Worm (Caenorhabditis elegans) whole organism, young adult: ENCODE data around the gene ZK353.2.

Experiments used
- F23B12.7 ChIP-seq: sonication (generic microtip); optimal IDR thresholded peaks from 2 replicates; lab custom pipeline; 2017; ENCODE audit warnings: missing genetic modification characterization, mild to moderate bottlenecking, missing compliant biosample characterization, antibody characterized with exemption, moderate library complexity; ENCODE audit not compliant: insufficient read depth
- F33H1.4 ChIP-seq: fragments of 200-800 bp; sonication (Bioruptor generic); IDR thresholded peaks from 2 replicates; pipeline ENCODE4 v1.3.6; 2022; ENCODE audit warnings: missing genetic modification reagents, missing genetic modification characterization, missing compliant biosample characterization
- F37B4.10 ChIP-seq: fragments of 200-800 bp; sonication (Bioruptor generic); IDR thresholded peaks from 2 replicates; pipeline ENCODE4 v1.3.6; 2022; ENCODE audit warnings: missing genetic modification characterization, missing compliant biosample characterization
- F52B5.7 ChIP-seq: sonication (generic microtip); optimal IDR thresholded peaks from 2 replicates; lab custom pipeline; 2016; ENCODE audit warnings: mild to moderate bottlenecking, missing genetic modification characterization, missing compliant biosample characterization
- F57C9.4 ChIP-seq: sonication (generic microtip); optimal IDR thresholded peaks from 2 replicates; lab custom pipeline; 2017; ENCODE audit warnings: mild to moderate bottlenecking, missing genetic modification characterization, missing compliant biosample characterization
- K12H6.12 ChIP-seq: fragments of 200-800 bp; sonication (Bioruptor generic); optimal IDR thresholded peaks from 2 replicates; lab custom pipeline; 2018; ENCODE audit warnings: mild to moderate bottlenecking, missing genetic modification characterization, missing compliant biosample characterization
- Y53F4B.3 ChIP-seq: fragments of 200-800 bp; sonication (Bioruptor generic); IDR thresholded peaks from 2 replicates; pipeline ENCODE4 v1.3.6; 2022; ENCODE audit warnings: missing genetic modification reagents, missing genetic modification characterization, missing compliant biosample characterization
- Y67H2A.10 ChIP-seq: fragments of 200-800 bp; sonication (Bioruptor generic); conservative IDR thresholded peaks from 2 replicates; pipeline ENCODE4 v1.3.6; 2022; ENCODE audit warnings: missing genetic modification reagents, missing genetic modification characterization, missing compliant biosample characterization
- ZK185.1 ChIP-seq: sonication (generic microtip); optimal IDR thresholded peaks from 2 replicates; lab custom pipeline; 2016; ENCODE audit warnings: mild to moderate bottlenecking, missing genetic modification characterization, missing compliant biosample characterization; ENCODE audit not compliant: poor library complexity, severe bottlenecking
- akir-1 ChIP-seq: fragments of 200-800 bp; sonication (Bioruptor generic); optimal IDR thresholded peaks from 2 replicates; lab custom pipeline; 2018; ENCODE audit warnings: mild to moderate bottlenecking, missing genetic modification characterization, moderate library complexity, missing compliant biosample characterization
- ama-1 ChIP-seq, 3 experiments: fragments of 150-350 bp in 1 of 3; sonication (generic microtip) in 2 of 3; optimal IDR thresholded peaks; 2 replicates each; lab custom pipeline; 2014 to 2018; ENCODE audit warnings: missing biosample characterization in 2 of 3, missing genetic modification characterization in 2 of 3, missing genetic modification reagents in 2 of 3
- aptf-3 ChIP-seq: fragments of 200-800 bp; sonication (Bioruptor generic); IDR thresholded peaks from 2 replicates; pipeline ENCODE4 v1.3.6; 2022; ENCODE audit warnings: missing genetic modification characterization, missing compliant biosample characterization
- ccch-3 ChIP-seq: fragments of 200-800 bp; sonication (Bioruptor generic); optimal IDR thresholded peaks from 2 replicates; lab custom pipeline; 2018; ENCODE audit warnings: mild to moderate bottlenecking, missing genetic modification characterization, missing compliant biosample characterization
- ceh-79 ChIP-seq: sonication (generic microtip); optimal IDR thresholded peaks from 2 replicates; lab custom pipeline; 2017; ENCODE audit warnings: mild to moderate bottlenecking, missing genetic modification characterization, missing compliant biosample characterization
- ceh-91 ChIP-seq: fragments of 200-800 bp; sonication (Bioruptor generic); IDR thresholded peaks from 2 replicates; pipeline ENCODE4 v1.3.6; 2022; ENCODE audit warnings: missing genetic modification reagents, missing genetic modification characterization, missing compliant biosample characterization
- dpff-1 ChIP-seq: sonication (generic microtip); optimal IDR thresholded peaks from 2 replicates; lab custom pipeline; 2017; ENCODE audit warnings: mild to moderate bottlenecking, missing genetic modification characterization, missing compliant biosample characterization
- dpl-1 ChIP-seq: fragments of 150-350 bp; optimal IDR thresholded peaks from 2 replicates; lab custom pipeline; 2014; ENCODE audit warnings: missing biosample characterization, missing genetic modification reagents, missing genetic modification characterization
- efl-1 ChIP-seq: fragments of 150-350 bp; optimal IDR thresholded peaks from 2 replicates; lab custom pipeline; 2014; ENCODE audit warnings: missing biosample characterization, missing genetic modification reagents, missing genetic modification characterization
- ekl-4 ChIP-seq: fragments of 200-800 bp; sonication (Bioruptor generic); IDR thresholded peaks from 2 replicates; pipeline ENCODE4 v1.3.6; 2022; ENCODE audit warnings: missing genetic modification reagents, missing genetic modification characterization, missing compliant biosample characterization
- ets-4 ChIP-seq: fragments of 200-800 bp; sonication (Bioruptor generic); optimal IDR thresholded peaks from 2 replicates; lab custom pipeline; 2018; ENCODE audit warnings: mild to moderate bottlenecking, missing genetic modification characterization, missing compliant biosample characterization
- gei-17 ChIP-seq: fragments of 200-800 bp; sonication (Bioruptor generic); optimal IDR thresholded peaks from 2 replicates; lab custom pipeline; 2018; ENCODE audit warnings: mild to moderate bottlenecking, missing genetic modification characterization, missing compliant biosample characterization
- hmg-1.2 ChIP-seq: fragments of 200-800 bp; sonication (Bioruptor generic); IDR thresholded peaks from 2 replicates; pipeline ENCODE4 v1.3.6; 2022; ENCODE audit warnings: missing genetic modification reagents, missing genetic modification characterization, missing compliant biosample characterization
- lin-40 ChIP-seq: sonication (generic microtip); optimal IDR thresholded peaks from 2 replicates; lab custom pipeline; 2016; ENCODE audit warnings: missing genetic modification characterization, mild to moderate bottlenecking, missing compliant biosample characterization, missing genotype, missing genetic modification reagents
- lin-54 ChIP-seq: fragments of 200-800 bp; sonication (Bioruptor generic); optimal IDR thresholded peaks from 2 replicates; lab custom pipeline; 2018; ENCODE audit warnings: mild to moderate bottlenecking, missing genetic modification characterization, missing compliant biosample characterization
- lir-1 ChIP-seq: fragments of 200-800 bp; sonication (Bioruptor generic); conservative IDR thresholded peaks from 2 replicates; pipeline ENCODE4 v1.3.6; 2022; ENCODE audit warnings: missing genetic modification reagents, missing genetic modification characterization, missing compliant biosample characterization
- lsl-1 ChIP-seq: fragments of 200-800 bp; sonication (Bioruptor generic); optimal IDR thresholded peaks from 2 replicates; lab custom pipeline; 2018; ENCODE audit warnings: mild to moderate bottlenecking, missing genetic modification characterization, moderate library complexity, missing compliant biosample characterization
- madf-6 ChIP-seq: fragments of 200-800 bp; sonication (Bioruptor generic); IDR thresholded peaks from 2 replicates; pipeline ENCODE4 v1.3.6; 2022; ENCODE audit warnings: missing genetic modification reagents, missing genetic modification characterization, missing compliant biosample characterization
- madf-8 ChIP-seq: fragments of 200-800 bp; sonication (Bioruptor generic); conservative IDR thresholded peaks from 2 replicates; pipeline ENCODE4 v1.3.6; 2022; ENCODE audit warnings: missing genetic modification reagents, missing genetic modification characterization, missing compliant biosample characterization
- mes-4 ChIP-seq: sonication (generic microtip); optimal IDR thresholded peaks from 2 replicates; lab custom pipeline; 2016; ENCODE audit warnings: missing genotype, missing genetic modification characterization, missing compliant biosample characterization
- mxl-1 ChIP-seq: sonication (generic microtip); optimal IDR thresholded peaks from 2 replicates; lab custom pipeline; 2016; ENCODE audit warnings: missing genetic modification characterization, missing compliant biosample characterization
- nfya-1 ChIP-seq: sonication (generic microtip); optimal IDR thresholded peaks from 2 replicates; lab custom pipeline; 2017; ENCODE audit warnings: antibody characterized with exemption, missing compliant biosample characterization, missing genetic modification characterization, borderline replicate concordance; ENCODE audit not compliant: insufficient read depth
- nfyb-1 ChIP-seq: fragments of 200-800 bp; sonication (Bioruptor generic); IDR thresholded peaks from 2 replicates; pipeline ENCODE4 v1.3.6; 2022; ENCODE audit warnings: missing genetic modification reagents, missing genetic modification characterization, missing compliant biosample characterization
- nhr-120 ChIP-seq: fragments of 200-800 bp; sonication (Bioruptor generic); IDR thresholded peaks from 2 replicates; pipeline ENCODE4 v1.3.6; 2022; ENCODE audit warnings: missing genetic modification characterization, missing compliant biosample characterization
- nhr-179 ChIP-seq: sonication (generic microtip); optimal IDR thresholded peaks from 2 replicates; lab custom pipeline; 2016; ENCODE audit warnings: mild to moderate bottlenecking, missing genetic modification characterization, missing compliant biosample characterization
- nhr-80 ChIP-seq: sonication (generic microtip); optimal IDR thresholded peaks from 2 replicates; lab custom pipeline; 2016; ENCODE audit warnings: missing genetic modification characterization, missing compliant biosample characterization
- rpc-1 ChIP-seq, 2 experiments: fragments of 150-350 bp in 1 of 2; sonication (generic microtip) in 1 of 2; optimal IDR thresholded peaks; 2 replicates each; lab custom pipeline; 2014 to 2018; ENCODE audit warnings: missing biosample characterization in 1 of 2, missing genetic modification characterization in 1 of 2, missing genetic modification reagents in 1 of 2, missing genotype in 1 of 2
- snpc-1.1 ChIP-seq: sonication (generic microtip); optimal IDR thresholded peaks from 2 replicates; lab custom pipeline; 2017; ENCODE audit warnings: missing genetic modification characterization, mild to moderate bottlenecking, missing compliant biosample characterization, antibody characterized with exemption, moderate library complexity, missing genotype, missing genetic modification reagents; ENCODE audit not compliant: insufficient read depth
- snpc-3.4 ChIP-seq: sonication (generic microtip); optimal IDR thresholded peaks from 2 replicates; lab custom pipeline; 2017; ENCODE audit warnings: missing genetic modification characterization, mild to moderate bottlenecking, missing compliant biosample characterization, antibody characterized with exemption, moderate library complexity, missing genotype, missing genetic modification reagents
- snpc-4 ChIP-seq, 5 experiments: fragments of 150-350 bp in 1 of 5; sonication (generic microtip) in 4 of 5; optimal IDR thresholded peaks; 2 replicates each; lab custom pipeline; 2014 to 2018; ENCODE audit warnings: missing genetic modification characterization in 5 of 5, missing biosample characterization in 3 of 5, antibody characterized with exemption in 2 of 5, mild to moderate bottlenecking in 2 of 5, missing compliant biosample characterization in 2 of 5, missing genotype in 2 of 5, moderate library complexity in 2 of 5, missing genetic modification reagents in 1 of 5
- somi-1 ChIP-seq: fragments of 200-800 bp; sonication (Bioruptor generic); optimal IDR thresholded peaks from 2 replicates; lab custom pipeline; 2018; ENCODE audit warnings: mild to moderate bottlenecking, missing genetic modification characterization, missing compliant biosample characterization
- sptf-2 ChIP-seq: fragments of 200-800 bp; sonication (Bioruptor generic); optimal IDR thresholded peaks from 2 replicates; lab custom pipeline; 2018; ENCODE audit warnings: mild to moderate bottlenecking, missing genetic modification characterization, missing compliant biosample characterization
- tbp1 ChIP-seq: fragments of 200-800 bp; sonication (Bioruptor generic); optimal IDR thresholded peaks from 2 replicates; lab custom pipeline; 2018; ENCODE audit warnings: mild to moderate bottlenecking, missing genetic modification characterization, missing compliant biosample characterization
- unc-62 ChIP-seq: fragments of 150-350 bp; optimal IDR thresholded peaks from 2 replicates; lab custom pipeline; 2014; ENCODE audit warnings: missing biosample characterization, missing genetic modification reagents, missing genetic modification characterization
- zim-3 ChIP-seq: sonication (generic microtip); optimal IDR thresholded peaks from 2 replicates; lab custom pipeline; 2017; ENCODE audit warnings: mild to moderate bottlenecking, missing genetic modification characterization, moderate library complexity, missing compliant biosample characterization
- ztf-18 ChIP-seq: sonication (generic microtip); optimal IDR thresholded peaks from 2 replicates; lab custom pipeline; 2016; ENCODE audit warnings: missing genotype, mild to moderate bottlenecking, missing genetic modification characterization, missing compliant biosample characterization
- ztf-22 ChIP-seq: fragments of 200-800 bp; sonication (Bioruptor generic); optimal IDR thresholded peaks from 2 replicates; lab custom pipeline; 2018; ENCODE audit warnings: mild to moderate bottlenecking, missing genetic modification characterization, moderate library complexity, missing compliant biosample characterization

The ZK353.2 gene

DNA sequence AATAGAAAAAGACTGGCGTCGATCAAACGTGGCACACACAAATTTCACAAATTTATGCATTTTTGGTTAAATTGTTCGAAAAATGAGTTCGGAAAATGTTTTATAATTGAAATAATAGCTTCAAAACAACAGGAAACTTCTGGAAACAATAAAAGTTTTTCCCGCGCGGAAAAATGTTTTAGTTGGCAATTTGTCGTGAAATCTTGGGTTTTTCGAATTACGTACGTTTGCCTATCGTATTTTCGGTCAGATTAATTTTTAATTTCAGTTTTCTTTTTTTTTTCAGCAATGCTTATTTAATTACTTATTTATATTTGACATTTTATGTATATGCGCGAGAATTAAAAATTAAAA, 43.1 kb upstream of the ZK353.2 start (continued):
- TF ChIP-seq snpc-1.1 (tag; lab: Kevin White, UChicago) (no peak), efl-1 (GFP tag; lab: Kevin White, UChicago) (peak; percentile 85), dpl-1 (GFP tag; lab: Kevin White, UChicago) (peak; percentile 73), ceh-79 (tag; lab: Kevin White, UChicago) (no peak), sptf-2 (GFP tag; lab: Kevin White, UChicago) (no peak), hmg-1.2 (no peak), ztf-18 (tag; lab: Kevin White, UChicago) (no peak), F37B4.10 (GFP tag; lab: Robert Waterston, UW) (no peak), F33H1.4 (GFP tag; lab: Robert Waterston, UW) (peak; percentile 61), mxl-1 (no peak), snpc-4 (GFP tag; optimal IDR thresholded peaks at IDR 0.05; lab: Kevin White, UChicago) (no peak), snpc-4 (tag; optimal IDR thresholded peaks at IDR 0.05; lab: Kevin White, UChicago) (no peak), rpc-1 (optimal IDR thresholded peaks at IDR 0.05; lab: Kevin White, UChicago) (no peak), rpc-1 (tag; optimal IDR thresholded peaks at IDR 0.05; lab: Kevin White, UChicago) (no peak), lir-1 (GFP tag; lab: Robert Waterston, UW) (no peak), nfya-1 (no peak), ceh-91 (GFP tag; lab: Robert Waterston, UW) (peak; percentile 58; the same call in 1 of the 2 replicates), gei-17 (GFP tag; lab: Kevin White, UChicago) (no peak), dpff-1 (no peak), mes-4 (tag; lab: Kevin White, UChicago) (no peak), lin-54 (GFP tag; lab: Kevin White, UChicago) (peak; percentile 9), nhr-120 (GFP tag; lab: Robert Waterston, UW) (no peak), lin-40 (no peak), nhr-80 (tag; lab: Kevin White, UChicago) (no peak), F52B5.7 (tag; lab: Kevin White, UChicago) (no peak), tbp1 (GFP tag; lab: Kevin White, UChicago) (no peak), zim-3 (tag; lab: Kevin White, UChicago) (no peak), akir-1 (GFP tag; lab: Kevin White, UChicago) (no peak), F57C9.4 (tag; lab: Kevin White, UChicago) (no peak), madf-6 (GFP tag; lab: Robert Waterston, UW) (peak; percentile 84), nfyb-1 (no peak), Y67H2A.10 (GFP tag; lab: Robert Waterston, UW) (no peak), ekl-4 (no peak), ztf-22 (GFP tag; lab: Kevin White, UChicago) (no peak), madf-8 (peak; percentile 64), ccch-3 (GFP tag; lab: Kevin White, UChicago) (no peak), lsl-1 (GFP tag; lab: Kevin White, UChicago) (peak; percentile 61)

DNA sequence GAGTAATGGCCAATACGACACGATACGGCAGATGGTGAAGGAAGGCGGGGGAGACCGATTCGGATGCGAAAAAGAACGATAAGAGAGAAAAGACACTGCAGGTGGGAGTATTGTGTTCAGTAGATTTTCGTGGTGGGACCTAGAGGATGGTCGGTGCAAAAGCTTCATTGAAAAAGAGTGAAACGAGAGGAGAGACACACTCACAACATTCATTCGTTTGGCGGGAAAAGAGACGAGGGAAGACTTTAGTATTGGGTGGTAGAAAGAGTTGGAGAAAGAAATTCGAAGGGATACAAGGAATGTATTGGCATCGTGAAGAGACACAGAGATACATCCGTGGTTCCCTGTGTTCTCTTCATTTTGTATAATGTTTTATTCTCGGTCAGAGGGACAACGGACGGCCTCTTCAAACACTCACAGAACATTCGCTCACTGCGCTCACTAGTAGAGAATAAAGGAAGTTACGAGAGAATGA, 42.1 kb upstream of the ZK353.2 start:
- TF ChIP-seq ama-1 (optimal IDR thresholded peaks at IDR 0.05; lab: Kevin White, UChicago): peak; percentile 32
- TF ChIP-seq ama-1 (GFP tag; optimal IDR thresholded peaks at IDR 0.05; lab: Kevin White, UChicago): no peak
- no peak for TF ChIP-seq ets-4 (GFP tag; lab: Kevin White, UChicago)
- no peak for TF ChIP-seq F23B12.7 (tag; lab: Kevin White, UChicago)
- no peak for TF ChIP-seq lir-1 (GFP tag; lab: Robert Waterston, UW)
- no peak for TF ChIP-seq aptf-3
- peak; percentile 73 for TF ChIP-seq K12H6.12 (tag; lab: Kevin White, UChicago)
- peak; percentile 26 for TF ChIP-seq snpc-3.4
- TF ChIP-seq F37B4.10 (GFP tag; lab: Robert Waterston, UW): no peak
- peak; percentile 53 for TF ChIP-seq ZK185.1
- TF ChIP-seq snpc-4 (GFP tag; optimal IDR thresholded peaks at IDR 0.05; lab: Kevin White, UChicago): no peak
- peak in 3 of 4 experiments; percentile 5 to 46 (median 39) for TF ChIP-seq snpc-4 (tag; optimal IDR thresholded peaks at IDR 0.05; lab: Kevin White, UChicago)
- TF ChIP-seq nhr-80 (tag; lab: Kevin White, UChicago): peak; percentile 78
- TF ChIP-seq nfyb-1: 0 out of 2 replicates have a peak, but pooled peaks have one; percentile 54
- TF ChIP-seq dpl-1 (GFP tag; lab: Kevin White, UChicago): peak; percentile 31
- peak; percentile 65; the same call in 1 of the 2 replicates for TF ChIP-seq ekl-4
- peak; percentile 57 for TF ChIP-seq lin-40
- TF ChIP-seq Y53F4B.3 (GFP tag; lab: Robert Waterston, UW): no peak
- no peak for TF ChIP-seq nhr-179
- no peak for TF ChIP-seq unc-62
- TF ChIP-seq somi-1 (GFP tag; lab: Kevin White, UChicago): peak; percentile 39
